Fruit fly (Drosophila melanogaster) whole organism, embryonic: ENCODE results near the gene Srr.

Experiments used
- ATbp ChIP-seq: fragments of 200-800 bp; sonication (Bioruptor generic); optimal IDR thresholded peaks from 2 replicates; lab custom pipeline; 2017; ENCODE audit warnings: missing biosample characterization, mild to moderate bottlenecking, missing genetic modification characterization, missing genetic modification reagents
- Asciz ChIP-seq: fragments of 200-800 bp; sonication (Bioruptor generic); optimal IDR thresholded peaks from 2 replicates; lab custom pipeline; 2017; ENCODE audit warnings: missing biosample characterization, mild to moderate bottlenecking, missing genetic modification characterization, missing genetic modification reagents
- Bdp1 ChIP-seq: fragments of 200-800 bp; sonication (Bioruptor generic); optimal IDR thresholded peaks from 3 replicates; lab custom pipeline; 2016; ENCODE audit warnings: missing biosample characterization, missing genetic modification characterization
- CG10431 ChIP-seq: fragments of 200-800 bp; sonication (Bioruptor generic); optimal IDR thresholded peaks from 3 replicates; lab custom pipeline; 2018; ENCODE audit warnings: missing biosample characterization, mild to moderate bottlenecking, missing genetic modification characterization
- CG11247 ChIP-seq: fragments of 200-800 bp; sonication (Bioruptor generic); IDR thresholded peaks from 2 replicates; pipeline ENCODE4 v1.3.6; 2022; ENCODE audit warnings: missing biosample characterization, missing genetic modification characterization
- CG11696 ChIP-seq: fragments of 200-800 bp; sonication (Bioruptor generic); IDR thresholded peaks from 2 replicates; pipeline ENCODE4 v1.3.6; 2022; ENCODE audit warnings: missing biosample characterization, missing genetic modification characterization
- CG13287 ChIP-seq: fragments of 200-800 bp; sonication (Bioruptor generic); IDR thresholded peaks from 2 replicates; pipeline ENCODE4 v1.3.6; 2022; ENCODE audit warnings: missing biosample characterization, missing genetic modification characterization; ENCODE audit not compliant: partially characterized antibody
- CG1529 ChIP-seq: fragments of 200-800 bp; sonication (Bioruptor generic); optimal IDR thresholded peaks from 3 replicates; lab custom pipeline; 2018; ENCODE audit warnings: missing biosample characterization, missing genetic modification characterization
- CG15514 ChIP-seq: fragments of 200-800 bp; sonication (Bioruptor generic); optimal IDR thresholded peaks from 3 replicates; lab custom pipeline; 2017; ENCODE audit warnings: missing biosample characterization, missing genetic modification characterization, mild to moderate bottlenecking, moderate library complexity, missing genetic modification reagents
- CG16813 ChIP-seq: fragments of 200-800 bp; sonication (Bioruptor generic); IDR thresholded peaks from 3 replicates; pipeline ENCODE4 v1.3.6; 2022; ENCODE audit warnings: missing biosample characterization, missing genetic modification characterization; ENCODE audit not compliant: partially characterized antibody
- CG16863 ChIP-seq: fragments of 200-800 bp; sonication (Bioruptor generic); optimal IDR thresholded peaks from 3 replicates; lab custom pipeline; 2016; ENCODE audit warnings: missing biosample characterization, missing genetic modification characterization
- CG17385 ChIP-seq: fragments of 200-800 bp; sonication (Bioruptor generic); optimal IDR thresholded peaks from 3 replicates; lab custom pipeline; 2018; ENCODE audit warnings: missing biosample characterization, mild to moderate bottlenecking, missing genetic modification characterization
- CG18599 ChIP-seq: fragments of 200-800 bp; sonication (Bioruptor generic); optimal IDR thresholded peaks from 3 replicates; lab custom pipeline; 2017; ENCODE audit warnings: missing biosample characterization, missing genetic modification characterization, mild to moderate bottlenecking, moderate library complexity, missing genetic modification reagents
- CG2120 ChIP-seq: fragments of 200-800 bp; sonication (Bioruptor generic); optimal IDR thresholded peaks from 3 replicates; lab custom pipeline; 2016; ENCODE audit warnings: missing biosample characterization, missing genetic modification characterization
- CG2712 ChIP-seq: fragments of 200-800 bp; optimal IDR thresholded peaks from 3 replicates; lab custom pipeline; 2019; ENCODE audit warnings: missing biosample characterization, mild to moderate bottlenecking, missing genetic modification characterization, moderate library complexity
- CG2889 ChIP-seq: fragments of 200-800 bp; sonication (Bioruptor generic); IDR thresholded peaks from 3 replicates; pipeline ENCODE4 v1.3.6; 2022; ENCODE audit warnings: missing biosample characterization, missing genetic modification characterization
- CG3065 ChIP-seq: fragments of 200-800 bp; sonication (Bioruptor generic); optimal IDR thresholded peaks from 2 replicates; lab custom pipeline; 2016; ENCODE audit warnings: missing biosample characterization, missing genetic modification characterization
- CG32767 ChIP-seq: fragments of 200-800 bp; sonication (Bioruptor generic); IDR thresholded peaks from 2 replicates; pipeline ENCODE4 v1.3.6; 2022; ENCODE audit warnings: missing biosample characterization, missing genetic modification characterization
- CG3726 ChIP-seq: fragments of 200-800 bp; sonication (Bioruptor generic); IDR thresholded peaks from 3 replicates; pipeline ENCODE4, ENCODE4 v1.3.6; 2022; ENCODE audit warnings: missing biosample characterization, missing genetic modification characterization
- CG7372 ChIP-seq: fragments of 200-800 bp; sonication (Bioruptor generic); IDR thresholded peaks from 2 replicates; pipeline ENCODE4 v1.3.6; 2022; ENCODE audit warnings: missing biosample characterization, missing genetic modification characterization
- CG8765 ChIP-seq: fragments of 200-800 bp; sonication (Bioruptor generic); IDR thresholded peaks from 2 replicates; pipeline ENCODE4 v1.3.6; 2022; ENCODE audit warnings: missing biosample characterization, missing genetic modification characterization
- CG9215 ChIP-seq: fragments of 200-800 bp; sonication (Bioruptor generic); IDR thresholded peaks from 2 replicates; pipeline ENCODE4 v1.3.6; 2022; ENCODE audit warnings: missing biosample characterization, missing genetic modification characterization
- CkIIα-i1 ChIP-seq: fragments of 200-800 bp; sonication (Bioruptor generic); IDR thresholded peaks from 2 replicates; pipeline ENCODE4 v1.3.6; 2022; ENCODE audit warnings: missing biosample characterization, missing genetic modification characterization
- D19B ChIP-seq: fragments of 200-800 bp; sonication (Bioruptor generic); optimal IDR thresholded peaks from 2 replicates; lab custom pipeline; 2017; ENCODE audit warnings: missing biosample characterization, mild to moderate bottlenecking, missing genetic modification characterization
- Dek ChIP-seq: fragments of 200-800 bp; sonication (Bioruptor generic); optimal IDR thresholded peaks from 3 replicates; lab custom pipeline; 2019; ENCODE audit warnings: missing biosample characterization, mild to moderate bottlenecking, missing genetic modification characterization, moderate library complexity
- Dfd ChIP-seq, 2 experiments: fragments of >200 bp; optimal IDR thresholded peaks; 2 replicates each; lab custom pipeline; 2017; ENCODE audit warnings: missing biosample characterization in 2 of 2, missing genetic modification characterization in 2 of 2
- Dll ChIP-seq: fragments of 200-800 bp; sonication (Bioruptor generic); IDR thresholded peaks from 4 replicates; pipeline ENCODE4 v1.3.6; 2022; ENCODE audit warnings: missing biosample characterization, missing genetic modification characterization; ENCODE audit not compliant: partially characterized antibody
- Ets97D ChIP-seq: fragments of 200-800 bp; sonication (Bioruptor generic); optimal IDR thresholded peaks from 3 replicates; lab custom pipeline; 2016; ENCODE audit warnings: missing biosample characterization, missing genetic modification characterization
- Hr3 ChIP-seq: fragments of 200-800 bp; sonication (Bioruptor generic); optimal IDR thresholded peaks from 3 replicates; lab custom pipeline; 2016; ENCODE audit warnings: missing biosample characterization, missing genetic modification characterization
- Mes4 ChIP-seq: fragments of 200-800 bp; sonication (Bioruptor generic); optimal IDR thresholded peaks from 2 replicates; lab custom pipeline; 2016; ENCODE audit warnings: missing biosample characterization, missing genetic modification characterization
- Mrtf ChIP-seq: fragments of 200-800 bp; sonication (Bioruptor generic); IDR thresholded peaks from 3 replicates; pipeline ENCODE4 v1.3.6; 2022; ENCODE audit warnings: missing biosample characterization, missing genetic modification characterization
- NC2α ChIP-seq: fragments of 200-800 bp; sonication (Bioruptor generic); optimal IDR thresholded peaks from 2 replicates; lab custom pipeline; 2016; ENCODE audit warnings: missing biosample characterization, missing genetic modification characterization
- Nf-YB ChIP-seq: fragments of 200-800 bp; sonication (Bioruptor generic); optimal IDR thresholded peaks from 3 replicates; lab custom pipeline; 2019; ENCODE audit warnings: missing biosample characterization, mild to moderate bottlenecking, missing genetic modification characterization, moderate library complexity
- Pdp1 ChIP-seq, 2 experiments: fragments of 200-800 bp; sonication (Bioruptor generic); optimal IDR thresholded peaks; 3 replicates each; lab custom pipeline; 2016; ENCODE audit warnings: missing biosample characterization in 2 of 2, missing genetic modification characterization in 2 of 2, mild to moderate bottlenecking in 1 of 2, moderate library complexity in 1 of 2
- aop ChIP-seq: fragments of 200-800 bp; sonication (Bioruptor generic); IDR thresholded peaks from 2 replicates; pipeline ENCODE4 v1.3.6; 2022; ENCODE audit warnings: missing biosample characterization, missing genetic modification characterization
- ara ChIP-seq: fragments of 200-800 bp; sonication (Bioruptor generic); IDR thresholded peaks from 2 replicates; pipeline ENCODE4 v1.3.6; 2022; ENCODE audit warnings: missing biosample characterization, missing genetic modification characterization
- chif ChIP-seq, 2 experiments: fragments of 200-800 bp; sonication (Bioruptor generic); optimal IDR thresholded peaks; 3 replicates each; lab custom pipeline; 2016; ENCODE audit warnings: missing biosample characterization in 2 of 2, missing genetic modification characterization in 2 of 2
- chm ChIP-seq: fragments of 200-800 bp; sonication (Bioruptor generic); IDR thresholded peaks from 2 replicates; pipeline ENCODE4 v1.3.6; 2022; ENCODE audit warnings: missing biosample characterization, missing genetic modification characterization
- fu2 ChIP-seq: fragments of 200-800 bp; sonication (Bioruptor generic); optimal IDR thresholded peaks from 2 replicates; lab custom pipeline; 2016; ENCODE audit warnings: missing biosample characterization, missing genetic modification characterization
- gem ChIP-seq: fragments of 200-800 bp; sonication (Bioruptor generic); optimal IDR thresholded peaks from 2 replicates; lab custom pipeline; 2019; ENCODE audit warnings: missing biosample characterization, mild to moderate bottlenecking, missing genetic modification characterization, moderate library complexity
- hkb ChIP-seq, 2 experiments: fragments of 200-800 bp in 1 of 2; fragments of >200 bp in 1 of 2; sonication (Bioruptor generic) in 1 of 2; IDR thresholded peaks in 1 of 2; optimal IDR thresholded peaks in 1 of 2; 2 replicates each; pipeline versions ENCODE4 v1.3.6 to Lab custom; 2017 to 2022; ENCODE audit warnings: missing biosample characterization in 1 of 2, missing genetic modification characterization in 1 of 2
- knrl ChIP-seq: fragments of 200-800 bp; sonication (Bioruptor generic); IDR thresholded peaks from 3 replicates; pipeline ENCODE4 v1.3.6; 2022; ENCODE audit warnings: missing biosample characterization, missing genetic modification characterization; ENCODE audit not compliant: partially characterized antibody
- lbe ChIP-seq: fragments of 200-800 bp; sonication (Bioruptor generic); optimal IDR thresholded peaks from 2 replicates; lab custom pipeline; 2016; ENCODE audit warnings: missing biosample characterization, mild to moderate bottlenecking, missing genetic modification characterization
- p53 ChIP-seq: fragments of 200-800 bp; sonication (Bioruptor generic); optimal IDR thresholded peaks from 2 replicates; lab custom pipeline; 2016; ENCODE audit warnings: missing biosample characterization, missing genetic modification characterization
- pnt ChIP-seq: fragments of 200-800 bp; sonication (Bioruptor generic); optimal IDR thresholded peaks from 3 replicates; lab custom pipeline; 2016; ENCODE audit warnings: missing biosample characterization, missing genetic modification characterization
- psq ChIP-seq: fragments of 200-800 bp; sonication (Bioruptor generic); optimal IDR thresholded peaks from 2 replicates; lab custom pipeline; 2017; ENCODE audit warnings: missing biosample characterization, missing genetic modification characterization
- pum ChIP-seq: fragments of 200-800 bp; sonication (Bioruptor generic); optimal IDR thresholded peaks from 2 replicates; lab custom pipeline; 2016; ENCODE audit warnings: missing biosample characterization, missing genetic modification characterization
- sens-2 ChIP-seq: fragments of 200-800 bp; sonication (Bioruptor generic); IDR thresholded peaks from 2 replicates; pipeline ENCODE4 v1.3.6; 2022; ENCODE audit warnings: missing biosample characterization, missing genetic modification characterization
- sr ChIP-seq: fragments of 200-800 bp; sonication (Bioruptor generic); IDR thresholded peaks from 3 replicates; pipeline ENCODE4 v1.3.6; 2022; ENCODE audit warnings: missing biosample characterization, missing genetic modification characterization
- stc ChIP-seq: fragments of 200-800 bp; sonication (Bioruptor generic); IDR thresholded peaks from 2 replicates; pipeline ENCODE4 v1.3.6; 2022; ENCODE audit warnings: missing biosample characterization, missing genetic modification characterization
- tll ChIP-seq, 2 experiments: fragments of 200-800 bp in 1 of 2; fragments of >200 bp in 1 of 2; sonication (Bioruptor generic) in 1 of 2; optimal IDR thresholded peaks; 2 replicates each; lab custom pipeline; 2017 to 2019; ENCODE audit warnings: missing biosample characterization in 2 of 2, missing genetic modification characterization in 2 of 2, mild to moderate bottlenecking in 1 of 2, moderate library complexity in 1 of 2

Srr gene

DNA sequence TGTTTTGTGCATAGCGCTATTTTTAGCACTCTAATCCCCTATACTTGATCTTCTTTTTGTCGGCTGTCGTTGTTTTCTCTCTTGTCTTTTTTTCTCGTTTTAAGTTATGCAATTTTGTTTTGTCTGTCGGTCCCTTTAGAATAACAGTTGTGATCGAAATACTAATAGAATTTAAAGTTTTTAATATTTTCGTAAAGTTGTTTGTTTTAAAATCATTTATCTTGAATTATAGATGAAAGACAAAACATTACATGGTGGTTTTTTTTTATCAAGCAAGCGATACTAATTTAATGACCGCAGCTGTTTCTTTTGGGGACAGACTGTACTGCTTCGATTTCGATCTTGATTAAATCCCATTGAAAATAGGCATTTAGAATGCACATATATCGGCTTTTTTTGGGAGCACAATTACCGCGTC, 20.4 kb upstream of the Srr start (continued):
- TF ChIP-seq gem = peak; percentile 80
- 0 out of 2 replicates have a peak, but pooled peaks have one; percentile 43 for TF ChIP-seq CG11247 (GFP tag; lab: Robert Waterston, UW)
- TF ChIP-seq knrl (GFP tag; lab: Robert Waterston, UW) = no peak
- no peak for TF ChIP-seq aop (GFP tag; lab: Robert Waterston, UW)
- no peak for TF ChIP-seq CG16813
- TF ChIP-seq CG2120 (GFP tag; lab: Kevin White, UChicago) = peak; percentile 60
- no peak for TF ChIP-seq D19B (GFP tag; lab: Kevin White, UChicago)
- no peak for TF ChIP-seq sens-2
- no peak for TF ChIP-seq Dek (tag; lab: Kevin White, UChicago)
- no peak for TF ChIP-seq Dll (GFP tag; lab: Robert Waterston, UW)
- peak; percentile 17 for TF ChIP-seq Hr3 (GFP tag; lab: Kevin White, UChicago)
- TF ChIP-seq CG3065 (GFP tag; lab: Kevin White, UChicago) = no peak
- TF ChIP-seq hkb (optimal IDR thresholded peaks at IDR 0.05; lab: Kevin White, UChicago) = no peak
- TF ChIP-seq hkb (GFP tag; IDR thresholded peaks at IDR 0.05; lab: Robert Waterston, UW) = peak; percentile 70
- peak in 1 of 2 experiments; percentile 82 for TF ChIP-seq Pdp1 (GFP tag; optimal IDR thresholded peaks at IDR 0.05; lab: Kevin White, UChicago)
- peak; percentile 54 for TF ChIP-seq CG18599 (GFP tag; lab: Kevin White, UChicago)
- peak; percentile 48 for TF ChIP-seq pum (GFP tag; lab: Kevin White, UChicago)
- no peak for TF ChIP-seq Mrtf (GFP tag; lab: Robert Waterston, UW)
- TF ChIP-seq Bdp1 = no peak
- TF ChIP-seq tll (GFP tag; optimal IDR thresholded peaks at IDR 0.05; lab: Kevin White, UChicago) = no peak
- TF ChIP-seq CG32767 (GFP tag; lab: Robert Waterston, UW) = no peak
- TF ChIP-seq CG2889 (GFP tag; lab: Robert Waterston, UW) = 0 out of 3 replicates have a peak, but pooled peaks have one; percentile 31
- peak in 1 of 2 experiments; percentile 8 for TF ChIP-seq chif (GFP tag; optimal IDR thresholded peaks at IDR 0.05; lab: Kevin White, UChicago)
- no peak for TF ChIP-seq CG13287 (GFP tag; lab: Robert Waterston, UW)
- TF ChIP-seq pnt (GFP tag; lab: Kevin White, UChicago) = no peak
- TF ChIP-seq Nf-YB (GFP tag; lab: Kevin White, UChicago) = peak; percentile 14
- no peak for TF ChIP-seq Dfd (GFP tag; optimal IDR thresholded peaks at IDR 0.05; lab: Kevin White, UChicago)
- peak; percentile 54 for TF ChIP-seq Asciz
- TF ChIP-seq CG15514 (GFP tag; lab: Kevin White, UChicago) = no peak
- TF ChIP-seq CG10431 (GFP tag; lab: Kevin White, UChicago) = no peak
- TF ChIP-seq CkIIα-i1 (GFP tag; lab: Robert Waterston, UW) = no peak
- no peak for TF ChIP-seq fu2 (GFP tag; lab: Kevin White, UChicago)
- TF ChIP-seq p53 (GFP tag; lab: Kevin White, UChicago) = no peak
- TF ChIP-seq CG17385 = peak; percentile 48
- TF ChIP-seq ara (GFP tag; lab: Robert Waterston, UW) = no peak
- peak; percentile 42 for TF ChIP-seq CG2712 (tag; lab: Kevin White, UChicago)
- TF ChIP-seq Ets97D (GFP tag; lab: Kevin White, UChicago) = no peak
- no peak for TF ChIP-seq CG7372 (GFP tag; lab: Robert Waterston, UW)
- TF ChIP-seq Mes4 (GFP tag; lab: Kevin White, UChicago) = peak; percentile 13
- TF ChIP-seq sr = no peak
- no peak for TF ChIP-seq lbe (GFP tag; lab: Kevin White, UChicago)
- peak; percentile 57; the same call in 1 of the 2 replicates for TF ChIP-seq stc
- peak; percentile 10 for TF ChIP-seq CG1529 (GFP tag; lab: Kevin White, UChicago)
- TF ChIP-seq CG8765 (GFP tag; lab: Robert Waterston, UW) = no peak
- TF ChIP-seq NC2α = peak; percentile 1
- no peak for TF ChIP-seq CG3726 (GFP tag; lab: Robert Waterston, UW)
- peak; percentile 93 for TF ChIP-seq CG11696
- no peak for TF ChIP-seq psq (GFP tag; lab: Kevin White, UChicago)
- TF ChIP-seq chm = 0 out of 2 replicates have a peak, but pooled peaks have one; percentile 44
- no peak for TF ChIP-seq CG9215
- peak; percentile 16 for TF ChIP-seq ATbp (GFP tag; lab: Kevin White, UChicago)
- TF ChIP-seq CG16863 (GFP tag; lab: Kevin White, UChicago) = peak; percentile 45
